Worm (Caenorhabditis elegans): ENCODE measurements around the gene abf-3.
"Not testable (repeated sequence)": the region's sequence is repeated elsewhere in the genome, so short reads cannot be mapped to it uniquely, and the experiment has no call there.

The abf-3 gene

ce11 chrV:15803079-15803478 is 14.6 kb downstream of the abf-3 start, which contains the start of gene srd-27:
TSS of gene srd-27 (plus strand) at chrV:15803379.
- TF ChIP-seq jun-1 (tag; optimal IDR thresholded peaks at IDR 0.05); ZK337.2 (GFP tag; IDR thresholded peaks at IDR 0.05); hif-1 (tag; optimal IDR thresholded peaks at IDR 0.05): not testable (repeated sequence)

ce11 chrV:15802623-15803022 is 15.0 kb downstream of the abf-3 start, which contains the start of gene T26E4.9:
TSS of gene T26E4.9 (minus strand) at chrV:15802723.
- not testable (repeated sequence) for TF ChIP-seq cey-2 (tag; optimal IDR thresholded peaks at IDR 0.05; ENCODE audit: borderline replicate concordance, insufficient read depth); saeg-2 (GFP tag; IDR thresholded peaks at IDR 0.05); Y48G9A.11 (GFP tag; IDR thresholded peaks at IDR 0.05)

ce11 chrV:15798108-15798507 is 19.5 kb downstream of the abf-3 start, which contains the start of gene T26E4.10:
TSS of gene T26E4.10 (minus strand) at chrV:15798208.
- TF ChIP-seq mes-2 (tag; optimal IDR thresholded peaks at IDR 0.05; ENCODE audit: poor library complexity, severe bottlenecking) (no peak), hif-1 (tag; optimal IDR thresholded peaks at IDR 0.05) (no peak), mdl-1 (tag; optimal IDR thresholded peaks at IDR 0.05) (no peak), unc-62 (GFP tag; optimal IDR thresholded peaks at IDR 0.05 in 1 of 2) (peak in 1 of 2 experiments; percentile 49), unc-62 (tag; optimal IDR thresholded peaks at IDR 0.05) (no peak)

DNA sequence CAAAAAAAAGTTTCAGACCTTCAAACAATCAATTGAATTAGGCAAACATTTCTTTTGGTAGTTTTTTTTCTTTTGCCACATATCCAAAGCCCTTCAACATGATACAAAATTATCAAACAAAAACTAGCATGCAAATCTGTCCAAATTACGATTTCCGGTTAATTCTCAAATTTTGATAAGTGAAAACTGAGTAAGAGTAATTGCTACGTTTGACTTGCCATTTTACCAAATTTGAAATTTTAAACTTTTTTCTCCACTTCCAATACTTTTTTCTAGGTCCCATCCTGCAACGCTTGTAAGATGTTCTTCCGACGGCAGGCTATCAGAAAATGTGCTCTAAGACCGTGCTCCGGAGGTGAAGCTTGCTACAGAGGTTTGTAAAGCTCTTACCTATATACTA is 21.6 kb downstream of the abf-3 start, which contains the start of gene nhr-223:
nhr-223 (plus strand) TSS at position 301 of the 400 bp plus-strand sequence.
- TF ChIP-seq zip-11 (GFP tag; IDR thresholded peaks at IDR 0.05) (no peak), Y5F2A.4 (GFP tag; optimal IDR thresholded peaks at IDR 0.05) (no peak), madf-5 (GFP tag; IDR thresholded peaks at IDR 0.05) (no peak), hmg-1.1 (GFP tag; IDR thresholded peaks at IDR 0.05) (no peak), unc-62 (GFP tag; optimal IDR thresholded peaks at IDR 0.05 in 1 of 2) (peak in 1 of 2 experiments; percentile 78), unc-62 (tag; optimal IDR thresholded peaks at IDR 0.05) (no peak)

DNA sequence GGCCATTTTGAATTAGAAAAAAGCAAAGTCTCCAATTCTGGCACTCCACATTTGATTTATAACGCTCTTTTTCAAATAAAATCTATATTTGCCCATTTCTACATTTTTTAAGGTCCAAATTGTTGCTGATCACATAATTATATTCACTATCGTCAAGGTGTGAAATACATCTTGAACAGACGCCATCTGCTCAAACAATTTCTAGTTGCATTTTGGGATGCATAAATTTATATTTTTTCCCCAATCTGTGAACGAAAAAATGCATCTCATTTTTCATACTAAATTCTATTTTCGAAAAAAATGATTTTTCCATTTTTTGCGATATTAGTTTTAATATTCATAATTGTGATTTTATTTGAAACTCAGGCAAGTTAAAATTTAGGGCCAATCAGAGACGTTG is 24.4 kb downstream of the abf-3 start, which contains the start of gene T26E4.7:
T26E4.7 (plus strand) TSS at position 301 of the 400 bp plus-strand sequence.
- TF ChIP-seq cey-2 (tag; optimal IDR thresholded peaks at IDR 0.05; ENCODE audit: borderline replicate concordance, insufficient read depth) (no peak), zip-11 (GFP tag; IDR thresholded peaks at IDR 0.05) (no peak), F49E8.2 (tag; optimal IDR thresholded peaks at IDR 0.05; ENCODE audit: borderline replicate concordance) (no peak), dmd-8 (GFP tag; IDR thresholded peaks at IDR 0.05) (no peak)

- no peak for TF ChIP-seq ama-1 (optimal IDR thresholded peaks at IDR 0.05)
- peak; percentile 12 for TF ChIP-seq aha-1 (tag)
- TF ChIP-seq mes-2 (tag; optimal IDR thresholded peaks at IDR 0.05; ENCODE audit: poor library complexity, severe bottlenecking), result no peak
- TF ChIP-seq lim-7 (GFP tag; IDR thresholded peaks at IDR 0.05), result no peak
- no peak for TF ChIP-seq dmd-9 (GFP tag; IDR thresholded peaks at IDR 0.05)
- TF ChIP-seq rbr-2 (tag; optimal IDR thresholded peaks at IDR 0.05), result no peak
Observed at ce11 chrV:15792409-15792808, 25.2 kb downstream of the abf-3 start, which contains the start of gene T26E4.4. TSS of gene T26E4.4 (minus strand) at chrV:15792509.

DNA sequence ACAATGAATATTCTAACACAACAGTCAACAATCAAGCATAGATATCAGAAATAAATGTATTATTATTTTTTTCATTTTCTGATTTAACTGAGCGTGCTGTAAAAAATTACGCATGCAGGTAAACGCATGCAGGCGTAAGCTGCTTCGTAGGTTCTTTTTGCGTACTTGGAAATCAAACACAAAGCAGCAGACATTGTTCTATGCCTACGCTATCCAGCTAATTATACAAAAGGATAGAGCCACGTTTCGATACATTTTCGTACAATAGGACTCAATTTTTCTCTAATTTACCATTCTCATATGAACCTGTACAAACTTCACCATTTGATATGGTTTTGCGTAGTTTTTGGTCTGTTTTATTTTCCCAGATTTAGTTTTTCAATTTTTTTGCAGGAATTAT is 35.2 kb downstream of the abf-3 start, which contains the start of gene T26E4.3:
T26E4.3 (plus strand) TSS at position 301 of the 400 bp plus-strand sequence.
- TF ChIP-seq ceh-44 (GFP tag; IDR thresholded peaks at IDR 0.05), result no peak
- TF ChIP-seq nhr-25 (tag; optimal IDR thresholded peaks at IDR 0.05; ENCODE audit: borderline replicate concordance, insufficient read depth), result no peak
- TF ChIP-seq ztf-11 (tag; optimal IDR thresholded peaks at IDR 0.05), result no peak
- no peak for TF ChIP-seq lin-1 (GFP tag; IDR thresholded peaks at IDR 0.05)
- no peak for TF ChIP-seq ceh-82 (tag; optimal IDR thresholded peaks at IDR 0.05)

Measured in whole organism, L4 larva.